Fruit fly (Drosophila melanogaster) whole organism, embryonic: ENCODE results near the gene CG8541.
A peak's percentile ranks its signal among the peaks of the same experiment; 100 is the strongest.

Source experiments
- ATbp ChIP-seq: fragments of 200-800 bp; sonication (Bioruptor generic); optimal IDR thresholded peaks from 2 replicates; lab custom pipeline; 2017; ENCODE audit warnings: missing biosample characterization, mild to moderate bottlenecking, missing genetic modification characterization, missing genetic modification reagents
- Adf1 ChIP-seq: fragments of 200-800 bp; sonication (Bioruptor generic); IDR thresholded peaks from 2 replicates; pipeline ENCODE4 v1.3.6; 2022; ENCODE audit warnings: missing biosample characterization, missing genetic modification characterization
- Bdp1 ChIP-seq: fragments of 200-800 bp; sonication (Bioruptor generic); optimal IDR thresholded peaks from 3 replicates; lab custom pipeline; 2016; ENCODE audit warnings: missing biosample characterization, missing genetic modification characterization
- CG10147 ChIP-seq: fragments of 200-800 bp; sonication (Bioruptor generic); optimal IDR thresholded peaks from 2 replicates; lab custom pipeline; 2019; ENCODE audit warnings: missing biosample characterization, mild to moderate bottlenecking, missing genetic modification characterization, moderate library complexity
- CG1024 ChIP-seq: fragments of 200-800 bp; sonication (Bioruptor generic); IDR thresholded peaks from 2 replicates; pipeline ENCODE4 v1.3.6; 2022; ENCODE audit warnings: missing biosample characterization, missing genetic modification characterization
- CG10543 ChIP-seq: fragments of 200-800 bp; sonication (Bioruptor generic); optimal IDR thresholded peaks from 3 replicates; lab custom pipeline; 2017; ENCODE audit warnings: missing biosample characterization, mild to moderate bottlenecking, missing genetic modification characterization, moderate library complexity
- CG13424 ChIP-seq: fragments of 200-800 bp; sonication (Bioruptor generic); optimal IDR thresholded peaks from 2 replicates; lab custom pipeline; 2019; ENCODE audit warnings: missing biosample characterization, mild to moderate bottlenecking, missing genetic modification characterization, moderate library complexity
- CG13624 ChIP-seq: fragments of 200-800 bp; sonication (Bioruptor generic); optimal IDR thresholded peaks from 2 replicates; lab custom pipeline; 2016; ENCODE audit warnings: missing biosample characterization, missing genetic modification characterization
- CG14965 ChIP-seq: fragments of 200-800 bp; sonication (Bioruptor generic); optimal IDR thresholded peaks from 2 replicates; lab custom pipeline; 2016; ENCODE audit warnings: missing biosample characterization, missing genetic modification characterization, borderline replicate concordance
- CG1602 ChIP-seq: fragments of 200-800 bp; sonication (Bioruptor generic); optimal IDR thresholded peaks from 3 replicates; lab custom pipeline; 2016; ENCODE audit warnings: missing biosample characterization, missing genetic modification characterization
- CG16813 ChIP-seq: fragments of 200-800 bp; sonication (Bioruptor generic); IDR thresholded peaks from 3 replicates; pipeline ENCODE4 v1.3.6; 2022; ENCODE audit warnings: missing biosample characterization, missing genetic modification characterization; ENCODE audit not compliant: partially characterized antibody
- CG17359 ChIP-seq: fragments of 200-800 bp; sonication (Bioruptor generic); optimal IDR thresholded peaks from 3 replicates; lab custom pipeline; 2018; ENCODE audit warnings: missing biosample characterization, mild to moderate bottlenecking, missing genetic modification characterization, moderate library complexity
- CG1792 ChIP-seq: fragments of 200-800 bp; sonication (Bioruptor generic); optimal IDR thresholded peaks from 2 replicates; lab custom pipeline; 2016; ENCODE audit warnings: missing biosample characterization, missing genetic modification characterization
- CG2199 ChIP-seq: fragments of 200-800 bp; sonication (Bioruptor generic); IDR thresholded peaks from 3 replicates; pipeline ENCODE4 v1.3.6; 2022; ENCODE audit warnings: missing biosample characterization, missing genetic modification characterization
- CG33557 ChIP-seq: fragments of 200-800 bp; sonication (Bioruptor generic); optimal IDR thresholded peaks from 2 replicates; lab custom pipeline; 2019; ENCODE audit warnings: missing biosample characterization, mild to moderate bottlenecking, missing genetic modification characterization, moderate library complexity
- CG34224 ChIP-seq: fragments of 200-800 bp; sonication (Bioruptor generic); IDR thresholded peaks from 3 replicates; pipeline ENCODE4 v1.3.6; 2022; ENCODE audit warnings: missing biosample characterization, missing genetic modification characterization; ENCODE audit not compliant: partially characterized antibody
- CG3995 ChIP-seq: fragments of 200-800 bp; sonication (Bioruptor generic); optimal IDR thresholded peaks from 3 replicates; lab custom pipeline; 2016; ENCODE audit warnings: missing biosample characterization, missing genetic modification characterization
- CG4404 ChIP-seq: fragments of 200-800 bp; sonication (Bioruptor generic); IDR thresholded peaks from 2 replicates; pipeline ENCODE4 v1.3.6; 2022; ENCODE audit warnings: missing biosample characterization, missing genetic modification characterization
- Dbx ChIP-seq: fragments of 200-800 bp; sonication (Bioruptor generic); IDR thresholded peaks from 3 replicates; pipeline ENCODE4 v1.3.6; 2022; ENCODE audit warnings: missing biosample characterization, missing genetic modification characterization
- Elba2 ChIP-seq: fragments of 200-800 bp; sonication (Bioruptor generic); optimal IDR thresholded peaks from 3 replicates; lab custom pipeline; 2016; ENCODE audit warnings: missing biosample characterization, missing genetic modification characterization
- Jarid2 ChIP-seq: fragments of 200-800 bp; sonication (Bioruptor generic); optimal IDR thresholded peaks from 3 replicates; lab custom pipeline; 2017; ENCODE audit warnings: mild to moderate bottlenecking, missing biosample characterization, missing genetic modification reagents, missing genetic modification characterization
- MTF-1 ChIP-seq: fragments of 200-800 bp; sonication (Bioruptor generic); optimal IDR thresholded peaks from 2 replicates; lab custom pipeline; 2018; ENCODE audit warnings: missing biosample characterization, mild to moderate bottlenecking, missing genetic modification characterization, borderline replicate concordance
- Med ChIP-seq: fragments of 200-800 bp; sonication (Bioruptor generic); peaks from one replicate; lab custom pipeline; 2016; ENCODE audit warnings: missing biosample characterization, missing genetic modification characterization, mild to moderate bottlenecking, inconsistent platforms, moderate library complexity
- Mes4 ChIP-seq: fragments of 200-800 bp; sonication (Bioruptor generic); optimal IDR thresholded peaks from 2 replicates; lab custom pipeline; 2016; ENCODE audit warnings: missing biosample characterization, missing genetic modification characterization
- Myb ChIP-seq: fragments of 200-800 bp; sonication (Bioruptor generic); optimal IDR thresholded peaks from 2 replicates; lab custom pipeline; 2016; ENCODE audit warnings: missing biosample characterization, missing genetic modification characterization
- Optix ChIP-seq: fragments of 200-800 bp; sonication (Bioruptor generic); IDR thresholded peaks from 3 replicates; pipeline ENCODE4 v1.3.6; 2022; ENCODE audit warnings: missing biosample characterization, missing genetic modification characterization
- Rx ChIP-seq: fragments of 200-800 bp; sonication (Bioruptor generic); IDR thresholded peaks from 2 replicates; pipeline ENCODE4 v1.3.6; 2022; ENCODE audit warnings: missing biosample characterization, missing genetic modification characterization
- Sin3A ChIP-seq: fragments of >200 bp; optimal IDR thresholded peaks from 2 replicates; lab custom pipeline; 2018
- Ssrp ChIP-seq: fragments of 200-800 bp; sonication (Bioruptor generic); optimal IDR thresholded peaks from 2 replicates; lab custom pipeline; 2018; ENCODE audit warnings: missing biosample characterization, mild to moderate bottlenecking, missing genetic modification characterization, moderate library complexity
- Trl ChIP-seq, 3 experiments: fragments of >200 bp in 2 of 3; fragments of 200-800 bp in 1 of 3; sonication (Bioruptor generic) in 1 of 3; optimal IDR thresholded peaks; 2 replicates in 1 of 3; 3 replicates in 2 of 3; lab custom pipeline; 2016 to 2017; ENCODE audit warnings: missing biosample characterization in 1 of 3, missing genetic modification characterization in 1 of 3
- ab ChIP-seq: fragments of 200-800 bp; sonication (Bioruptor generic); optimal IDR thresholded peaks from 2 replicates; lab custom pipeline; 2016; ENCODE audit warnings: missing biosample characterization, missing genetic modification characterization
- abd-A ChIP-seq: fragments of 200-800 bp; sonication (Bioruptor generic); optimal IDR thresholded peaks from 3 replicates; lab custom pipeline; 2019; ENCODE audit warnings: missing biosample characterization, mild to moderate bottlenecking, missing genetic modification characterization, moderate library complexity
- bbx ChIP-seq: fragments of 200-800 bp; sonication (Bioruptor generic); IDR thresholded peaks from 2 replicates; pipeline ENCODE4 v1.3.6; 2022; ENCODE audit warnings: missing biosample characterization, missing genetic modification characterization; ENCODE audit not compliant: partially characterized antibody
- bigmax ChIP-seq: fragments of 200-800 bp; sonication (Bioruptor generic); optimal IDR thresholded peaks from 2 replicates; lab custom pipeline; 2018; ENCODE audit warnings: missing biosample characterization, mild to moderate bottlenecking, missing genetic modification characterization
- caup ChIP-seq: fragments of 200-800 bp; sonication (Bioruptor generic); optimal IDR thresholded peaks from 3 replicates; lab custom pipeline; 2017; ENCODE audit warnings: missing biosample characterization, mild to moderate bottlenecking, missing genetic modification characterization, moderate library complexity; ENCODE audit not compliant: severe bottlenecking
- chinmo ChIP-seq: fragments of 200-800 bp; sonication (Bioruptor generic); IDR thresholded peaks from 4 replicates; pipeline ENCODE4 v1.3.6; 2022; ENCODE audit warnings: missing biosample characterization, missing genetic modification characterization; ENCODE audit not compliant: partially characterized antibody
- crp ChIP-seq, 2 experiments: fragments of 200-800 bp; sonication (Bioruptor generic); optimal IDR thresholded peaks; 2 replicates in 1 of 2; 3 replicates in 1 of 2; lab custom pipeline; 2017; ENCODE audit warnings: missing biosample characterization in 2 of 2, missing genetic modification characterization in 2 of 2, mild to moderate bottlenecking in 1 of 2, moderate library complexity in 1 of 2
- ems ChIP-seq: fragments of 200-800 bp; sonication (Bioruptor generic); optimal IDR thresholded peaks from 3 replicates; lab custom pipeline; 2016; ENCODE audit warnings: missing biosample characterization, missing genetic modification characterization
- kni ChIP-seq: fragments of 200-800 bp; sonication (Bioruptor generic); optimal IDR thresholded peaks from 3 replicates; lab custom pipeline; 2017; ENCODE audit warnings: mild to moderate bottlenecking, missing biosample characterization, missing genetic modification reagents, missing genetic modification characterization
- pum ChIP-seq: fragments of 200-800 bp; sonication (Bioruptor generic); optimal IDR thresholded peaks from 2 replicates; lab custom pipeline; 2016; ENCODE audit warnings: missing biosample characterization, missing genetic modification characterization
- salm ChIP-seq: fragments of 200-800 bp; sonication (Bioruptor generic); optimal IDR thresholded peaks from 2 replicates; lab custom pipeline; 2018; ENCODE audit warnings: missing biosample characterization, mild to moderate bottlenecking, missing genetic modification characterization
- slbo ChIP-seq: fragments of 200-800 bp; sonication (Bioruptor generic); IDR thresholded peaks from 2 replicates; pipeline ENCODE4 v1.3.6; 2022; ENCODE audit warnings: missing biosample characterization, missing genetic modification characterization
- stwl ChIP-seq: fragments of 200-800 bp; sonication (Bioruptor generic); optimal IDR thresholded peaks from 3 replicates; lab custom pipeline; 2018; ENCODE audit warnings: missing biosample characterization, mild to moderate bottlenecking, missing genetic modification characterization, moderate library complexity
- tna ChIP-seq: fragments of 200-800 bp; sonication (Bioruptor generic); IDR thresholded peaks from 2 replicates; pipeline ENCODE4 v1.3.6; 2022; ENCODE audit warnings: missing biosample characterization, missing genetic modification characterization; ENCODE audit not compliant: partially characterized antibody
- twi ChIP-seq: fragments of 200-800 bp; optimal IDR thresholded peaks from 2 replicates; lab custom pipeline; 2019; ENCODE audit warnings: missing biosample characterization, mild to moderate bottlenecking, missing genetic modification characterization, moderate library complexity
- vfl ChIP-seq: fragments of 200-800 bp; sonication (Bioruptor generic); optimal IDR thresholded peaks from 2 replicates; lab custom pipeline; 2016; ENCODE audit warnings: missing biosample characterization, missing genetic modification characterization
- zfh1 ChIP-seq: fragments of 200-800 bp; sonication (Bioruptor generic); IDR thresholded peaks from 3 replicates; pipeline ENCODE4 v1.3.6; 2022; ENCODE audit warnings: missing biosample characterization, missing genetic modification characterization

The CG8541 gene

DNA sequence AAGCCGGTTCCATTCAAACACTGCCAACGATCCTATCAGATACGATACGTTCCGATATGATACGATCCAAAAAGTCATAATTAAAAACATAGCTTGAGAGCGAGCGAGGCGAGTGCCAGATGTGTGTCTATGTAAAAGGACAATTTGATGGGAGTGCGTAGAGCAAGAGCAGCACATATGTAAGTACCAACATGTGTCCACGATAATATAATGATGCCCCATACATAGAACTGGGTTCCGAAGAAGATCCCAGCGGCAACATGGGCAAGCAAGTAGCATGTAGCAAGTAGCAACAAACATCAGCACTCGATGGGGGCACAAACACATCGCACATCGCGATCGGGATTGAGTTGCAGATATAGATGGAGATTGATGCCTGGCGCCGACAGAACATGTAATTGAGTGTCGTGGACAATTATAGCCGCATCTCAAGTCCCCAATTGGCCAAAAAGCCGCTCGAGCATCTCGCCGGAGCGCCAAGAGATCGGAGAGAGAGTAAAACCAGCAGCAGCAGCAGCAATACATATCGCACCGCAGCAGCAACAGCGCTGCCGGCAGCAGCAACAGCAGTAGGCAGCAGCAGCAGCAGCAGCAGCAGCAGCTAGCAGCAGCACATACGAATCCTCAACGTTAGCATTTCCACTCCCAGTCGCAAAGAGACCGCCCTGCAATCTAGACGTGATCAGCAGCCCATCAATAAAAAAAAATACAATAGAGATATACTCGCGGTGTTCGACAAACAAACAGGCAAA, 47.2 kb downstream of the CG8541 start, which contains the start of gene ltl:
ltl (plus strand) TSS at position 647 of the 752 bp plus-strand sequence.
- TF ChIP-seq Adf1 (GFP tag; lab: Robert Waterston, UW) (peak; percentile 82), Myb (GFP tag; lab: Kevin White, UChicago) (no peak), CG33557 (GFP tag; lab: Kevin White, UChicago) (no peak), CG1602 (GFP tag; lab: Kevin White, UChicago) (no peak), CG17359 (tag; lab: Kevin White, UChicago) (no peak), Rx (GFP tag; lab: Robert Waterston, UW) (no peak), CG14965 (GFP tag; lab: Kevin White, UChicago) (no peak), Sin3A (lab: Kevin White, UChicago) (no peak), zfh1 (no peak), ab (no peak), salm (tag; lab: Kevin White, UChicago) (no peak), CG34224 (GFP tag; lab: Robert Waterston, UW) (0 out of 3 replicates have a peak, but pooled peaks have one; percentile 13), crp (GFP tag; optimal IDR thresholded peaks at IDR 0.05; lab: Kevin White, UChicago) (no peak), CG16813 (GFP tag; lab: Robert Waterston, UW) (0 out of 3 replicates have a peak, but pooled peaks have one; percentile 10), Med (peak; percentile 57), pum (no peak), Optix (GFP tag; lab: Robert Waterston, UW) (no peak), bigmax (GFP tag; lab: Kevin White, UChicago) (no peak), chinmo (GFP tag; lab: Robert Waterston, UW) (0 out of 4 replicates have a peak, but pooled peaks have one; percentile 67), CG2199 (GFP tag; lab: Robert Waterston, UW) (peak; percentile 48; the same call in 1 of the 3 replicates), Jarid2 (GFP tag; lab: Kevin White, UChicago) (no peak), CG10543 (GFP tag; lab: Kevin White, UChicago) (no peak), Dbx (GFP tag; lab: Robert Waterston, UW) (0 out of 3 replicates have a peak, but pooled peaks have one; percentile 18), Ssrp (tag; lab: Kevin White, UChicago) (no peak), twi (peak; percentile 96), tna (no peak), Trl (optimal IDR thresholded peaks at IDR 0.05; lab: Kevin White, UChicago) (peak in 1 of 2 experiments; percentile 46), Trl (GFP tag; optimal IDR thresholded peaks at IDR 0.05; lab: Kevin White, UChicago) (no peak)

DNA sequence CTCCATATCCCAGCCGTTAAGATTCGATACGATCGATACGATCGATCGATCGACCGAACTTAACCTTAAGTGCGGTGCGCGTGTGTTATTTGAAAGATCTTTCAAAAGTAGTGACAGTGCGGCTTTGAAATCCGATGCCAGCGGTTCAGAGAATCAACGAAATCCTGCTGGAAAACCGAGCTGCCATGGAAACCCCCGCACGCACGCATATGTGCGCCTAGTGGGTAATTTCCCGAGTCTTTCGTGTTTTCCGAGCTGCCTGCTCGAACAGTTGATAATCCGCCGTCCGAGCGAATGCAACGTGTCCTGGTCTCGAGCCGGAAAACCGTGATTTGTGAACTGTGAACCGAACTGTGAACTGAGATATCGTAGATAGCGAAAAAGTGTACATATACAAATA, 47.9 kb downstream of the CG8541 start:
- TF ChIP-seq CG2199 (GFP tag; lab: Robert Waterston, UW) (peak; percentile 30; the same call in 1 of the 3 replicates), kni (GFP tag; lab: Kevin White, UChicago) (no peak), twi (peak; percentile 93), stwl (tag; lab: Kevin White, UChicago) (no peak), caup (GFP tag; lab: Kevin White, UChicago) (no peak), CG13424 (no peak), CG1792 (GFP tag; lab: Kevin White, UChicago) (no peak), CG3995 (GFP tag; lab: Kevin White, UChicago) (peak; percentile 58), CG13624 (no peak), Mes4 (GFP tag; lab: Kevin White, UChicago) (no peak), MTF-1 (GFP tag; lab: Kevin White, UChicago) (no peak), bbx (GFP tag; lab: Robert Waterston, UW) (no peak), Adf1 (GFP tag; lab: Robert Waterston, UW) (no peak), ems (GFP tag; lab: Kevin White, UChicago) (no peak), CG10147 (GFP tag; lab: Kevin White, UChicago) (no peak), abd-A (tag; lab: Kevin White, UChicago) (no peak), Elba2 (GFP tag; lab: Kevin White, UChicago) (no peak), vfl (GFP tag; lab: Kevin White, UChicago) (no peak), slbo (GFP tag; lab: Robert Waterston, UW) (0 out of 2 replicates have a peak, but pooled peaks have one; percentile 11), CG4404 (GFP tag; lab: Robert Waterston, UW) (no peak), CG1024 (GFP tag; lab: Robert Waterston, UW) (no peak), Bdp1 (no peak), ATbp (no peak)
